Worm (Caenorhabditis elegans): ENCODE measurements around the gene srbc-83.

The srbc-83 gene

DNA sequence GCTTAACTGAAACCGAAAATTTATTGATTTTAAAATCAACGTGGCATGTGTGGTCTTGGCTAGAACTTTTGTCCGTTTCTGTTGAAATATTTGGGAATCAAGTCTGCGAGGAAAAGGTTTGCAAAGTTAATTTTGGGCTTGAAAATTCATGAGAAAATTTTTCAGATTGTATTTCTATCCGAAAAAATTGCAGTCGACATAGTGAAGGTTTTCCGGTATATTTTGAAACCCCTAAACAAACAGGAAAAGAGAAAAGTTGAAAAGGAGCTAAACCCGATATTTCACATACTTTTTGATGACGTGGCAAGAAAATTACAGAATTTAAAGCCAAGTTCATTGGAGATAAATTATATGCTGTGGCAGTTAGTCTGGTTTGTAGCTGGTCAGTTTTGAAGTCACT is 37.5 kb upstream of the srbc-83 start, which contains the start of gene nhr-127:
Gene nhr-127 (plus strand): TSS at position 301 of the 400 bp plus-strand sequence.
- TF ChIP-seq hlh-6 (tag; optimal IDR thresholded peaks at IDR 0.05) (no peak), elt-4 (tag; optimal IDR thresholded peaks at IDR 0.05) (no peak), ztf-16 (tag; optimal IDR thresholded peaks at IDR 0.05) (no peak), dve-1 (tag; optimal IDR thresholded peaks at IDR 0.05) (no peak), K09A11.1 (tag; optimal IDR thresholded peaks at IDR 0.05; ENCODE audit: insufficient read depth) (no peak), ttx-3 (tag; optimal IDR thresholded peaks at IDR 0.05) (no peak), che-1 (tag; optimal IDR thresholded peaks at IDR 0.05) (no peak), sox-2 (GFP tag; IDR thresholded peaks at IDR 0.05) (no peak), fkh-6 (tag; optimal IDR thresholded peaks at IDR 0.05) (no peak), ceh-45 (GFP tag; IDR thresholded peaks at IDR 0.05) (no peak), lin-11 (tag; optimal IDR thresholded peaks at IDR 0.05) (no peak), ref-2 (tag; optimal IDR thresholded peaks at IDR 0.05) (no peak), nhr-11 (tag; optimal IDR thresholded peaks at IDR 0.05) (no peak)

DNA sequence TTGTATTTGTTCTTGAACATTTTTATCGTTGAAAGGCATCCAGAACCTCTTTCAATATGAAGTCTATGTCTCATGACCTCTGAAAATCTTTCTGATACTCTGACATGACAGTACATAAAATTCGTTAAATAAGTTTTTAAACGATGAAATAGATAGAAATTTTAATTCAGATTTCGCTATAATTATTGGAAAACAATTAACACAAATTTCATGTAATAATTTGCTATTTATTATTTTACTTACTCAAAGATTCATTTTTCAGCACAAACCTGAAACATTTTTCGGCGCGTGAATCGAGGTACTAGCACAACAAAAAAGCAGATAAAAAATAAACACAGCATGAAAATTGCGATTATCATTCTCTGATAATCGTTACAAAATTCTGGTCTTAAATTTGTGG is 30.7 kb upstream of the srbc-83 start, which contains the start of gene T13F3.4:
Gene T13F3.4 (minus strand): TSS at position 101 of the 400 bp plus-strand sequence.
- TF ChIP-seq unc-3 (GFP tag; conservative IDR thresholded peaks at IDR 0.05), result no peak
- no peak for TF ChIP-seq unc-3 (tag; optimal IDR thresholded peaks at IDR 0.05)
- no peak for TF ChIP-seq K09A11.1 (tag; optimal IDR thresholded peaks at IDR 0.05; ENCODE audit: insufficient read depth)
- no peak for TF ChIP-seq nhr-11 (tag; optimal IDR thresholded peaks at IDR 0.05)
- TF ChIP-seq unc-86 (tag; optimal IDR thresholded peaks at IDR 0.05), result no peak
- no peak for TF ChIP-seq pat-9 (tag; optimal IDR thresholded peaks at IDR 0.05)
- TF ChIP-seq npax-4 (tag; optimal IDR thresholded peaks at IDR 0.05), result no peak
- TF ChIP-seq K02D7.2 (tag; optimal IDR thresholded peaks at IDR 0.05), result no peak
- no peak for TF ChIP-seq fkh-10 (GFP tag; optimal IDR thresholded peaks at IDR 0.05)
- no peak for TF ChIP-seq che-1 (tag; optimal IDR thresholded peaks at IDR 0.05)
- TF ChIP-seq ets-4 (tag; optimal IDR thresholded peaks at IDR 0.05), result no peak
- TF ChIP-seq elt-4 (tag; optimal IDR thresholded peaks at IDR 0.05), result no peak
- TF ChIP-seq unc-55 (GFP tag; optimal IDR thresholded peaks at IDR 0.05), result no peak

DNA sequence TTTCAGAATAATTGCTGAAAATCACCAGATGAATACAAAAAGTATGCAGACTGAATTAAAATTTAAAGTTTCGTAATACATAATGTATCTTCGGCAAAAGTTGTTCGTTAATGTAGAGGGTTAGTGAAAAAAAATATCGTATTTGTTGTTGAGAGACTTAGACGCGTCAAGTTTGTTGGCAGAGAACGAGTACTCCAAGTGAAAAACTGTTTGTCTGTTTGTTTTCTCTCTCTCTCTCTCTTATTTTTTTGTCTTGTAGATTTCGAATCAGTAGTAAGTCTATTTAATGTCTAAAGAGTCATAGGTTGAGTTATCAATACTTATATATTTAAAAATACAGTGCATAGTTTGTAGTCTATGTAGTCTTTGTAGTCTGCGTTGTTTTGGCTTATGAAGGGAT is 27.6 kb upstream of the srbc-83 start, which contains the start of the genes fbxa-2 and T13F3.8:
Gene fbxa-2 (minus strand): TSS at position 101 of the 400 bp plus-strand sequence.
Gene T13F3.8 (plus strand): TSS at position 245 of the 400 bp plus-strand sequence.
- no peak for TF ChIP-seq gmeb-2 (tag; optimal IDR thresholded peaks at IDR 0.05)
- TF ChIP-seq ceh-2 (tag; optimal IDR thresholded peaks at IDR 0.05), result no peak
- TF ChIP-seq nhr-11 (tag; optimal IDR thresholded peaks at IDR 0.05), result no peak
- no peak for TF ChIP-seq nhr-232 (tag; optimal IDR thresholded peaks at IDR 0.05)
- no peak for TF ChIP-seq pros-1 (tag; optimal IDR thresholded peaks at IDR 0.05)
- no peak for TF ChIP-seq ahr-1 (tag; optimal IDR thresholded peaks at IDR 0.05)
- TF ChIP-seq odd-2 (tag; optimal IDR thresholded peaks at IDR 0.05), result no peak
- TF ChIP-seq eyg-1 (tag; optimal IDR thresholded peaks at IDR 0.05), result no peak
- TF ChIP-seq ceh-30 (tag; optimal IDR thresholded peaks at IDR 0.05), result no peak
- TF ChIP-seq ceh-24 (tag; optimal IDR thresholded peaks at IDR 0.05), result no peak
- TF ChIP-seq syd-9 (tag; optimal IDR thresholded peaks at IDR 0.05), result no peak
- TF ChIP-seq ceh-9 (tag; optimal IDR thresholded peaks at IDR 0.05), result no peak
- TF ChIP-seq Y22D7AL.16 (tag; optimal IDR thresholded peaks at IDR 0.05), result no peak
- TF ChIP-seq che-1 (tag; optimal IDR thresholded peaks at IDR 0.05), result no peak
- no peak for TF ChIP-seq elt-2 (tag; optimal IDR thresholded peaks at IDR 0.05)
- TF ChIP-seq pat-9 (tag; optimal IDR thresholded peaks at IDR 0.05), result no peak

DNA sequence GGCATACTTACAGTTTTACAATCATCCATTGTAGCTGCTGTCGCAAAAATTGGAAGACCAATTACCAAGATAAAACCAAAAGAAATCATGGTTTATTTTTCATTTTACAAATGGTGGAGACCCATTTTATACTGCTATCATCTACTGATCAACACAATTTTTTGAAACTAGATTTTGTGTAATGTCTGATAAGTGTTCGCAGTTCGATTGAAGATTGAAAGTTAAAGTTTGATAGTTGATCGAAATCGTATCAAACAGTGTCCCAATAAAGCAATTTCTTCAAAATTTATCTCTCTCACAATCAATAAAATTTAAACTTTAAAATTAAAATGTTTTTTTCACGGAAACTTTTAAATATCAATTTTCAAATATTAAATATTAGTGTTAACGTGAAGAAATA is 26.0 kb upstream of the srbc-83 start, which contains the start of gene T13F3.6:
Gene T13F3.6 (minus strand): TSS at position 101 of the 400 bp plus-strand sequence.
- no peak for TF ChIP-seq zip-5 (tag; optimal IDR thresholded peaks at IDR 0.05)
- TF ChIP-seq F13H6.1 (tag; optimal IDR thresholded peaks at IDR 0.05), result no peak
- no peak for TF ChIP-seq ceh-22 (tag; optimal IDR thresholded peaks at IDR 0.05)

Data from whole organism, late embryonic.